Worm (Caenorhabditis elegans) whole organism, late embryonic: Measurements from ENCODE around the gene C05E11.3.

Experiments used
- C08G9.2 ChIP-seq: sonication (generic microtip); optimal IDR thresholded peaks from 2 replicates; lab custom pipeline; 2016; ENCODE audit warnings: mild to moderate bottlenecking, missing genetic modification characterization, moderate library complexity, missing compliant biosample characterization
- F13H6.1 ChIP-seq: sonication (generic microtip); optimal IDR thresholded peaks from 2 replicates; lab custom pipeline; 2016; ENCODE audit warnings: missing genetic modification characterization, missing compliant biosample characterization
- K02D7.2 ChIP-seq: sonication (generic microtip); optimal IDR thresholded peaks from 2 replicates; lab custom pipeline; 2017; ENCODE audit warnings: mild to moderate bottlenecking, missing genetic modification characterization, missing compliant biosample characterization
- K09A11.1 ChIP-seq: sonication (generic microtip); optimal IDR thresholded peaks from 2 replicates; lab custom pipeline; 2017; ENCODE audit warnings: antibody characterized with exemption, mild to moderate bottlenecking, missing genetic modification characterization, missing compliant biosample characterization; ENCODE audit not compliant: insufficient read depth
- T23F11.4 ChIP-seq: fragments of 200-800 bp; sonication (Bioruptor generic); optimal IDR thresholded peaks from 2 replicates; lab custom pipeline; 2018; ENCODE audit warnings: mild to moderate bottlenecking, missing genetic modification characterization, missing compliant biosample characterization
- ahr-1 ChIP-seq: sonication (generic microtip); optimal IDR thresholded peaks from 2 replicates; lab custom pipeline; 2016; ENCODE audit warnings: missing genetic modification characterization, missing compliant biosample characterization
- ama-1 ChIP-seq: fragments of 150-350 bp; optimal IDR thresholded peaks from 2 replicates; lab custom pipeline; 2014
- ceh-14 ChIP-seq: sonication (generic microtip); optimal IDR thresholded peaks from 2 replicates; lab custom pipeline; 2016; ENCODE audit warnings: missing genotype, missing genetic modification characterization, missing compliant biosample characterization
- ceh-18 ChIP-seq: sonication (generic microtip); optimal IDR thresholded peaks from 2 replicates; lab custom pipeline; 2016; ENCODE audit warnings: missing genetic modification characterization, missing compliant biosample characterization
- ceh-19 ChIP-seq: fragments of 200-800 bp; sonication (Bioruptor generic); optimal IDR thresholded peaks from 2 replicates; lab custom pipeline; 2018; ENCODE audit warnings: mild to moderate bottlenecking, missing genetic modification characterization, missing compliant biosample characterization
- ceh-22 ChIP-seq: sonication (generic microtip); optimal IDR thresholded peaks from 2 replicates; lab custom pipeline; 2017; ENCODE audit warnings: missing biosample characterization, missing genetic modification characterization
- ceh-45 ChIP-seq: fragments of 200-800 bp; sonication (Bioruptor generic); IDR thresholded peaks from 2 replicates; pipeline ENCODE4 v1.3.6; 2022; ENCODE audit warnings: missing genetic modification reagents, missing genetic modification characterization, missing compliant biosample characterization
- ceh-6 ChIP-seq: fragments of 200-800 bp; sonication (Bioruptor generic); optimal IDR thresholded peaks from 2 replicates; lab custom pipeline; 2018; ENCODE audit warnings: mild to moderate bottlenecking, missing genetic modification characterization, missing compliant biosample characterization
- ceh-9 ChIP-seq: sonication (generic microtip); optimal IDR thresholded peaks from 2 replicates; lab custom pipeline; 2016; ENCODE audit warnings: mild to moderate bottlenecking, missing genetic modification characterization, inconsistent platforms, missing compliant biosample characterization
- che-1 ChIP-seq: sonication (generic microtip); optimal IDR thresholded peaks from 2 replicates; lab custom pipeline; 2016; ENCODE audit warnings: mild to moderate bottlenecking, missing genetic modification characterization, missing compliant biosample characterization
- dmd-4 ChIP-seq: sonication (generic microtip); optimal IDR thresholded peaks from 2 replicates; lab custom pipeline; 2016; ENCODE audit warnings: borderline replicate concordance, missing genetic modification characterization, missing compliant biosample characterization
- dve-1 ChIP-seq: sonication (generic microtip); optimal IDR thresholded peaks from 2 replicates; lab custom pipeline; 2017; ENCODE audit warnings: antibody characterized with exemption, mild to moderate bottlenecking, missing genetic modification characterization, missing compliant biosample characterization
- elt-2 ChIP-seq: sonication (generic microtip); optimal IDR thresholded peaks from 2 replicates; lab custom pipeline; 2016; ENCODE audit warnings: missing genetic modification reagents, missing genetic modification characterization, missing compliant biosample characterization
- elt-4 ChIP-seq: sonication (generic microtip); optimal IDR thresholded peaks from 2 replicates; lab custom pipeline; 2016; ENCODE audit warnings: missing genetic modification characterization, missing compliant biosample characterization
- ets-4 ChIP-seq: sonication (generic microtip); optimal IDR thresholded peaks from 2 replicates; lab custom pipeline; 2016; ENCODE audit warnings: missing genetic modification characterization, missing compliant biosample characterization
- fkh-10 ChIP-seq: fragments of 150-350 bp; optimal IDR thresholded peaks from 2 replicates; lab custom pipeline; 2014; ENCODE audit warnings: missing biosample characterization, missing genetic modification reagents, missing genetic modification characterization
- fkh-6 ChIP-seq: sonication (generic microtip); optimal IDR thresholded peaks from 2 replicates; lab custom pipeline; 2016; ENCODE audit warnings: missing genetic modification characterization, missing compliant biosample characterization
- gmeb-2 ChIP-seq: sonication (generic microtip); optimal IDR thresholded peaks from 2 replicates; lab custom pipeline; 2016; ENCODE audit warnings: missing genetic modification characterization, inconsistent platforms, missing compliant biosample characterization
- hlh-30 ChIP-seq: sonication (generic microtip); optimal IDR thresholded peaks from 2 replicates; lab custom pipeline; 2017; ENCODE audit warnings: antibody characterized with exemption, missing genetic modification characterization, missing compliant biosample characterization; ENCODE audit not compliant: insufficient read depth
- hlh-8 ChIP-seq: sonication (generic microtip); optimal IDR thresholded peaks from 2 replicates; lab custom pipeline; 2016; ENCODE audit warnings: missing genotype, missing genetic modification characterization, missing compliant biosample characterization
- lim-6 ChIP-seq: sonication (generic microtip); optimal IDR thresholded peaks from 2 replicates; lab custom pipeline; 2016; ENCODE audit warnings: missing genetic modification characterization, missing compliant biosample characterization
- lin-11 ChIP-seq: fragments of 200-800 bp; sonication (Bioruptor generic); optimal IDR thresholded peaks from 2 replicates; lab custom pipeline; 2018; ENCODE audit warnings: mild to moderate bottlenecking, missing genetic modification characterization, missing compliant biosample characterization
- madf-2 ChIP-seq: sonication (generic microtip); optimal IDR thresholded peaks from 2 replicates; lab custom pipeline; 2017; ENCODE audit warnings: missing genetic modification characterization, missing compliant biosample characterization
- mec-3 ChIP-seq: sonication (generic microtip); optimal IDR thresholded peaks from 2 replicates; lab custom pipeline; 2016; ENCODE audit warnings: borderline replicate concordance, missing genetic modification characterization, missing compliant biosample characterization
- nhr-11 ChIP-seq: fragments of 150-350 bp; optimal IDR thresholded peaks from 2 replicates; lab custom pipeline; 2014; ENCODE audit warnings: missing biosample characterization, missing genetic modification characterization
- npax-4 ChIP-seq: sonication (generic microtip); optimal IDR thresholded peaks from 2 replicates; lab custom pipeline; 2016; ENCODE audit warnings: missing genetic modification characterization, missing compliant biosample characterization
- pag-3 ChIP-seq: sonication (generic microtip); optimal IDR thresholded peaks from 2 replicates; lab custom pipeline; 2016; ENCODE audit warnings: missing compliant biosample characterization, missing genetic modification characterization, borderline replicate concordance
- pax-1 ChIP-seq: fragments of 150-350 bp; optimal IDR thresholded peaks from 2 replicates; lab custom pipeline; 2014; ENCODE audit warnings: missing biosample characterization, missing genetic modification characterization
- pha-2 ChIP-seq: sonication (generic microtip); optimal IDR thresholded peaks from 2 replicates; lab custom pipeline; 2017; ENCODE audit warnings: mild to moderate bottlenecking, missing genetic modification characterization, missing compliant biosample characterization
- pha-4 ChIP-seq: fragments of 150-350 bp; optimal IDR thresholded peaks from 2 replicates; lab custom pipeline; 2018; ENCODE audit warnings: missing biosample characterization, missing genetic modification reagents, missing genetic modification characterization
- pros-1 ChIP-seq: fragments of 150-350 bp; optimal IDR thresholded peaks from 2 replicates; lab custom pipeline; 2014; ENCODE audit warnings: missing biosample characterization, missing genetic modification reagents, missing genetic modification characterization
- ref-2 ChIP-seq: sonication (generic microtip); optimal IDR thresholded peaks from 2 replicates; lab custom pipeline; 2016; ENCODE audit warnings: missing genetic modification characterization, missing compliant biosample characterization
- rnt-1 ChIP-seq: sonication (generic microtip); optimal IDR thresholded peaks from 2 replicates; lab custom pipeline; 2016; ENCODE audit warnings: missing genetic modification characterization, missing compliant biosample characterization
- sdc-2 ChIP-seq: sonication (generic microtip); optimal IDR thresholded peaks from 2 replicates; lab custom pipeline; 2016; ENCODE audit warnings: missing genotype, missing genetic modification characterization, missing compliant biosample characterization
- sox-4 ChIP-seq: sonication (generic microtip); optimal IDR thresholded peaks from 2 replicates; lab custom pipeline; 2017; ENCODE audit warnings: mild to moderate bottlenecking, missing genetic modification characterization, inconsistent platforms, missing compliant biosample characterization
- tbx-7 ChIP-seq: sonication (generic microtip); optimal IDR thresholded peaks from 2 replicates; lab custom pipeline; 2016; ENCODE audit warnings: missing genotype, missing genetic modification characterization, missing compliant biosample characterization
- ttx-3 ChIP-seq: sonication (generic microtip); optimal IDR thresholded peaks from 2 replicates; lab custom pipeline; 2016; ENCODE audit warnings: missing genetic modification reagents, missing genetic modification characterization, missing compliant biosample characterization
- unc-3 ChIP-seq, 2 experiments: fragments of 200-800 bp in 1 of 2; sonication (Bioruptor generic) in 1 of 2; sonication (generic microtip) in 1 of 2; conservative IDR thresholded peaks in 1 of 2; optimal IDR thresholded peaks in 1 of 2; 2 replicates each; pipeline versions ENCODE4 v1.3.6 to Lab custom; 2016 to 2022; ENCODE audit warnings: missing compliant biosample characterization in 2 of 2, missing genetic modification characterization in 2 of 2, missing genetic modification reagents in 1 of 2
- unc-42 ChIP-seq: sonication (generic microtip); optimal IDR thresholded peaks from 2 replicates; lab custom pipeline; 2016; ENCODE audit warnings: missing genotype, missing genetic modification characterization, missing compliant biosample characterization
- unc-86 ChIP-seq: sonication (generic microtip); optimal IDR thresholded peaks from 2 replicates; lab custom pipeline; 2016; ENCODE audit warnings: missing genetic modification characterization, missing compliant biosample characterization
- zip-5 ChIP-seq: sonication (generic microtip); optimal IDR thresholded peaks from 2 replicates; lab custom pipeline; 2016; ENCODE audit warnings: missing genetic modification characterization, missing compliant biosample characterization
- ztf-16 ChIP-seq: sonication (generic microtip); optimal IDR thresholded peaks from 2 replicates; lab custom pipeline; 2017; ENCODE audit warnings: missing genetic modification characterization, missing compliant biosample characterization

C05E11.3 gene

DNA sequence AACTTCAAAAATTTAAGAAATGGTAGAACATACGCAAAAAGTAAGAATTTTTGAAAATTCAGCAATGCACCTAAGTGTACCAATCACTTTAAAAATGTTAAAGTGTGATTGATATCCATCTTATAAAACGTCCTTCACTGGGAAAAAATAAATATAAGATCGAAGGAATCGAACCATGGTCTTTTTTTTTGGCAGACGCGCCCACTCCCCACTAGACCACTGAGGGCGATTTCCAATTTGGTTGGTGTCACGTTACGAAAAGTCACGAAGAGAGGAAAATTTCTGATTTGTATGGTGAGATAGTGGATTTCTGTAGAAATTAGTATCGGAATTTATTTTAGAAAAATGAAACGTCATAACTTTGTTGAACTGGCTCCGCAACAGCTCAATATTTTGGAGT lies 29.3 kb downstream of the C05E11.3 start:
- no peak for TF ChIP-seq ceh-6 (GFP tag; lab: Kevin White, UChicago)
- TF ChIP-seq gmeb-2 (tag; lab: Kevin White, UChicago), result no peak
- TF ChIP-seq pax-1, result no peak
- TF ChIP-seq elt-2, result no peak
- no peak for TF ChIP-seq ref-2 (tag; lab: Kevin White, UChicago)
- TF ChIP-seq fkh-6, result no peak
- no peak for TF ChIP-seq F13H6.1 (tag; lab: Kevin White, UChicago)
- no peak for TF ChIP-seq ets-4 (tag; lab: Kevin White, UChicago)
- no peak for TF ChIP-seq fkh-10 (GFP tag; lab: Kevin White, UChicago)
- TF ChIP-seq pag-3 (tag; lab: Kevin White, UChicago), result no peak
- no peak for TF ChIP-seq ceh-9
- TF ChIP-seq ceh-22 (tag; lab: Kevin White, UChicago), result no peak
- no peak for TF ChIP-seq hlh-8 (tag; lab: Kevin White, UChicago)
- TF ChIP-seq pha-2, result no peak
- TF ChIP-seq unc-86 (tag; lab: Kevin White, UChicago), result no peak
- TF ChIP-seq hlh-30 (tag; lab: Kevin White, UChicago), result no peak
- no peak for TF ChIP-seq tbx-7 (tag; lab: Kevin White, UChicago)
- TF ChIP-seq nhr-11 (tag; lab: Kevin White, UChicago), result no peak
- no peak for TF ChIP-seq T23F11.4
- TF ChIP-seq lim-6 (tag; lab: Kevin White, UChicago), result no peak

DNA sequence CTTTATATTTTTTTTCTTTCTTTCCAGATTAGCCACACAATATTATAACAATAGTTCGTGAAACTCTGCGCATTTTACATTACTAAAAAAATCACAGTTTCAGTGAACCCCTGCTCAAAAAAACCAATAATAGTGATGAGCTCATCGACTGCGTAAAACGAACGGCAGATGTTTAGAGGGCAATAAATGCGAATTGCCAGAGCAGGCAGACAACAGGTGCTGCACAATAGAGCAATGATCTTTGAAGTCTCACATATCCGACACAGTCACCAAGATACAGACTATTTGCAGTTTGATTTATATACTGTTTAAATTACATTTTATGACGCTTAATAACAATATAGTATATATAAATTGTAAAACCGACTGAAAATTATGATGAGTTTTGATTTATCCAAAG lies 31.6 kb downstream of the C05E11.3 start:
- TF ChIP-seq npax-4 (tag; lab: Kevin White, UChicago) (no peak), mec-3 (no peak), madf-2 (tag; lab: Kevin White, UChicago) (no peak), pha-4 (no peak), ceh-9 (no peak), lin-11 (tag; lab: Kevin White, UChicago) (no peak)

DNA sequence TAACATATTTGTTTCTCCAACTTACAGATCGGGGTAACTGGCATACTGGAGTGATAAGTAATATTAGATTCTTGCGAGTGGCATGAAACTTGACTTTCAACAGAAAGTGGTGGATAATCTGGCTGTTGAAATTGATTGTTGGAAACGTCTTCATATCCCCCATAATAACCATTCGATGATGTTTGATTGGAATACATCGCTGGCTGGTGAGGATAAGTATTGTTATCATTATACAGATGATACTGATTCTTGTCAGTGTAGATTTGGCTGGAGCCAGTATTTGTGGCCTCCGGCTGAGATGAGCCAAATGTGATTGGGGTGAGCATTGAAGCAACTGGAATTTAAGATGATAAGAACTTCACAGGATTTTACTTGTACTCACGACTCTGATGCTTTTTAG lies 37.0 kb downstream of the C05E11.3 start:
- TF ChIP-seq C08G9.2 (no peak), ahr-1 (tag; lab: Kevin White, UChicago) (no peak), fkh-6 (no peak), ztf-16 (tag; lab: Kevin White, UChicago) (no peak), rnt-1 (no peak), ceh-6 (GFP tag; lab: Kevin White, UChicago) (no peak), zip-5 (tag; lab: Kevin White, UChicago) (no peak), nhr-11 (tag; lab: Kevin White, UChicago) (no peak), unc-86 (tag; lab: Kevin White, UChicago) (no peak), ceh-22 (tag; lab: Kevin White, UChicago) (no peak), ceh-19 (GFP tag; lab: Kevin White, UChicago) (no peak), pros-1 (no peak), dve-1 (tag; lab: Kevin White, UChicago) (no peak), gmeb-2 (tag; lab: Kevin White, UChicago) (no peak), sdc-2 (tag; lab: Kevin White, UChicago) (no peak)

DNA sequence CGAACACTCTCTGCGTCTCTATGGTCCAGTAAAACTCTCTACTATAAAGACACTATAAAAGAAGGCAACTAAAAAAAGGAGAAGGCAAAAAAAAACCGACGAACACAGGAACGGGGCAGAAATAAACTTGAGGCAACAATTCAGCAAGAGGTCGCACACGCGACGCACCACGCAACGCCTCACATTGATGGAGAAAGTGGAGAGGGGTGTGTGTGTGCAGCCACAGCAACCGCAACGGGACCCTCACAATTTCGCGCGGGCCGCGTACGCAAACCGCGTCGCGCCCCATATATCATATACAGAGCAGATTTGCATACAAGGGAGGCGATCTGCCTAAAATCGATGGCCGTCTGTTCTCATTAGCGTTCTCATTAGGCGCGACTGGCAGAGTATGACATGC lies 38.8 kb downstream of the C05E11.3 start:
- TF ChIP-seq pros-1 (no peak), fkh-10 (GFP tag; lab: Kevin White, UChicago) (no peak), hlh-8 (tag; lab: Kevin White, UChicago) (no peak), sox-4 (tag; lab: Kevin White, UChicago) (peak; percentile 2), ahr-1 (tag; lab: Kevin White, UChicago) (no peak), ets-4 (tag; lab: Kevin White, UChicago) (no peak), ztf-16 (tag; lab: Kevin White, UChicago) (no peak), K09A11.1 (tag; lab: Kevin White, UChicago) (no peak), ceh-9 (no peak), che-1 (tag; lab: Kevin White, UChicago) (peak; percentile 32), T23F11.4 (peak; percentile 41), nhr-11 (tag; lab: Kevin White, UChicago) (no peak), K02D7.2 (tag; lab: Kevin White, UChicago) (no peak), dmd-4 (tag; lab: Kevin White, UChicago) (no peak), unc-3 (GFP tag; conservative IDR thresholded peaks at IDR 0.05; lab: Robert Waterston, UW) (no peak), unc-3 (tag; optimal IDR thresholded peaks at IDR 0.05; lab: Kevin White, UChicago) (peak; percentile 9), ceh-18 (tag; lab: Kevin White, UChicago) (peak; percentile 22), ama-1 (lab: Kevin White, UChicago) (no peak), ceh-14 (tag; lab: Kevin White, UChicago) (peak; percentile 38), elt-4 (tag; lab: Kevin White, UChicago) (no peak), ttx-3 (tag; lab: Kevin White, UChicago) (peak; percentile 55), unc-42 (peak; percentile 53), ceh-45 (no peak), ceh-6 (GFP tag; lab: Kevin White, UChicago) (no peak), hlh-30 (tag; lab: Kevin White, UChicago) (peak; percentile 3)
